Worm (Caenorhabditis elegans): ENCODE results near the gene ddo-2.

ddo-2 gene

DNA sequence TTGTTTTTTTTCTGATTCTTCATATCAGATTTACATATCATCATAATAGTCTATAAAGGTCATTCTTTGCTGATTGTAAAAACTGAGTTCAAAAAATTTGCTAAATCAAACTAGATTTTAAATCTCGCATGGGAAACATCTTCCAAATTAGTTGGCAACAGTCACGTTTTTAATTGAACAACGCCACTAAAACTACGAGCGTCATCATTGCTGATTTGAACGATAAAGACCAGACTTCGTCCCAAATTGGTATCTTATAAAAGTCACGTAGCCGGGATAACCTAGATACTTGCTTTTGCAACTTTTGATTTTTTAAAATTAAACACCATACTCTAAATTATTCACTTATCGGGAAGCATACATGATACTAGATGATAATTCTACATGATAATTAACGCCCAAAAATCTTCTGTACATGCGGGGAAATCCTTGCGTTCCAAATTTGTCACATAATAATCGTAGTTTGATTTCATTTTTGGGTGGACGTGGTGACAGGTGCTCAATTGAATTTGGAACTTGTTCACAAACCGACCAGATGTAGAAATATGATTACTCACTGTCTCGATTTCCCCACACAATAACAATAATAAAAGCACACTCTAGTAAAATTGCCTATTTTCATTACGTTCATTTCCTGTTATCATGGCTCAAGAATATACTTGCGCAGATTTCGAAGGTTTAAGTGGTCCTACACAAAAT lies 18.3 kb downstream of the ddo-2 start, which contains the start of gene srw-67:
srw-67 (plus strand) TSS at position 643 of the 699 bp plus-strand sequence.
- no peak for TF ChIP-seq tab-1 (GFP tag; IDR thresholded peaks at IDR 0.05)
- TF ChIP-seq cog-1 (tag; optimal IDR thresholded peaks at IDR 0.05), result no peak
- TF ChIP-seq klf-2 (GFP tag; conservative IDR thresholded peaks at IDR 0.05), result no peak
- TF ChIP-seq med-1 (GFP tag; optimal IDR thresholded peaks at IDR 0.05; ENCODE audit: insufficient read depth), result no peak
- no peak for TF ChIP-seq T22C8.4 (GFP tag; IDR thresholded peaks at IDR 0.05)
- no peak for TF ChIP-seq ztf-29 (GFP tag; IDR thresholded peaks at IDR 0.05)
- TF ChIP-seq ref-1 (GFP tag; conservative IDR thresholded peaks at IDR 0.05), result no peak
- TF ChIP-seq ztf-23 (GFP tag; IDR thresholded peaks at IDR 0.05), result no peak
- TF ChIP-seq flt-1 (GFP tag; IDR thresholded peaks at IDR 0.05), result no peak

- TF ChIP-seq cog-1 (tag; optimal IDR thresholded peaks at IDR 0.05), result no peak
- TF ChIP-seq klf-2 (GFP tag; conservative IDR thresholded peaks at IDR 0.05), result no peak
- no peak for TF ChIP-seq ztf-23 (GFP tag; IDR thresholded peaks at IDR 0.05)
- no peak for TF ChIP-seq T22C8.4 (GFP tag; IDR thresholded peaks at IDR 0.05)
- TF ChIP-seq ref-1 (GFP tag; conservative IDR thresholded peaks at IDR 0.05), result no peak
- no peak for TF ChIP-seq med-1 (GFP tag; optimal IDR thresholded peaks at IDR 0.05; ENCODE audit: insufficient read depth)
- no peak for TF ChIP-seq tab-1 (GFP tag; IDR thresholded peaks at IDR 0.05)
- no peak for TF ChIP-seq flt-1 (GFP tag; IDR thresholded peaks at IDR 0.05)
- no peak for TF ChIP-seq ztf-29 (GFP tag; IDR thresholded peaks at IDR 0.05)
Measured at ce11 chrV:7416569-7416968, 18.9 kb downstream of the ddo-2 start.

- TF ChIP-seq med-1 (GFP tag; optimal IDR thresholded peaks at IDR 0.05; ENCODE audit: insufficient read depth), result no peak
- TF ChIP-seq flt-1 (GFP tag; IDR thresholded peaks at IDR 0.05), result no peak
- no peak for TF ChIP-seq cog-1 (tag; optimal IDR thresholded peaks at IDR 0.05)
- TF ChIP-seq tab-1 (GFP tag; IDR thresholded peaks at IDR 0.05), result no peak
- TF ChIP-seq T22C8.4 (GFP tag; IDR thresholded peaks at IDR 0.05), result no peak
- TF ChIP-seq klf-2 (GFP tag; conservative IDR thresholded peaks at IDR 0.05), result no peak
- TF ChIP-seq ztf-29 (GFP tag; IDR thresholded peaks at IDR 0.05), result no peak
- TF ChIP-seq ref-1 (GFP tag; conservative IDR thresholded peaks at IDR 0.05), result no peak
- no peak for TF ChIP-seq ztf-23 (GFP tag; IDR thresholded peaks at IDR 0.05)
Measured at ce11 chrV:7415780-7416428, 19.6 kb downstream of the ddo-2 start, which contains the start of gene F18E3.13. TSS of gene F18E3.13 (plus strand) at chrV:7416164.

ce11 chrV:7414909-7415308 lies 20.6 kb downstream of the ddo-2 start, which contains the start of gene F18E3.12:
TSS of gene F18E3.12 (plus strand) at chrV:7414985.
- TF ChIP-seq T22C8.4 (GFP tag; IDR thresholded peaks at IDR 0.05) (no peak), tab-1 (GFP tag; IDR thresholded peaks at IDR 0.05) (no peak), ref-1 (GFP tag; conservative IDR thresholded peaks at IDR 0.05) (no peak), klf-2 (GFP tag; conservative IDR thresholded peaks at IDR 0.05) (no peak), ztf-29 (GFP tag; IDR thresholded peaks at IDR 0.05) (no peak), cog-1 (tag; optimal IDR thresholded peaks at IDR 0.05) (no peak), flt-1 (GFP tag; IDR thresholded peaks at IDR 0.05) (no peak), med-1 (GFP tag; optimal IDR thresholded peaks at IDR 0.05; ENCODE audit: insufficient read depth) (no peak)

DNA sequence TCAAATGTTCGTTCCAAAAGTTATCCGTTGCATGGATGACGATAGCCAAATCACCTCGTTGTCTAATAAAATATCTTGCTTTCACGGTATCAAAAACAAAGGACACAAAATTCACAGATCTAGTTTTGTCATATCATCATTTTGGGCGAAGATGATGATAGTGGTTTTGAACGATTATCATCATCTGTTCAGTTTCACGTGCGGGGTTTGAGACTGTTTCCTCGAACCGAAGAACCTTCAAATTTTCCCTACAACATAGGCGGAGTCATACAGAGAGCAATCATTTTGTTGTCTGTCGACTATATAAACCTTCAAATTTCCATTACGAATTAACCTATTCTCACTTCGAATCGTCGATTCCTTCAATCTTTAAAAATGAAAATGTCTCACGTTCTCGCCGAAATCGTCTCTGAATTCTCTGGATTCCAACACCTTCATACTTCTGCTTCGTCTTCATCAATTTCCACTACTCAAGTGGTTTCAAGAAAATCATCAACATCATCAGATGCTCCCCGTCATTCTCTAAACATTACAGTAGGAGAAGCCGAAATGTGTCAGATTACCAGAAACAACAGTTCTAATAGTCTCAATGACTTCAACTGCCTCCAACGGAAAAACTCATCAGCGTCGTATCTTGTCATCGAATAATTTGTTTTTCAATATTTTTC lies 22.3 kb downstream of the ddo-2 start, which contains the start of gene F18E3.11:
F18E3.11 (plus strand) TSS at position 376 of the 668 bp plus-strand sequence.
- TF ChIP-seq med-1 (GFP tag; optimal IDR thresholded peaks at IDR 0.05; ENCODE audit: insufficient read depth) (no peak), ztf-23 (GFP tag; IDR thresholded peaks at IDR 0.05) (no peak), ref-1 (GFP tag; conservative IDR thresholded peaks at IDR 0.05) (no peak), flt-1 (GFP tag; IDR thresholded peaks at IDR 0.05) (no peak), tab-1 (GFP tag; IDR thresholded peaks at IDR 0.05) (no peak), T22C8.4 (GFP tag; IDR thresholded peaks at IDR 0.05) (no peak), ztf-29 (GFP tag; IDR thresholded peaks at IDR 0.05) (no peak), klf-2 (GFP tag; conservative IDR thresholded peaks at IDR 0.05) (no peak), cog-1 (tag; optimal IDR thresholded peaks at IDR 0.05) (no peak)

ce11 chrV:7411695-7412094 lies 23.8 kb downstream of the ddo-2 start, which contains the start of gene str-41:
TSS of gene str-41 (plus strand) at chrV:7411995.
- TF ChIP-seq med-1 (GFP tag; optimal IDR thresholded peaks at IDR 0.05; ENCODE audit: insufficient read depth) (no peak), cog-1 (tag; optimal IDR thresholded peaks at IDR 0.05) (no peak), ztf-29 (GFP tag; IDR thresholded peaks at IDR 0.05) (no peak), ztf-23 (GFP tag; IDR thresholded peaks at IDR 0.05) (no peak), klf-2 (GFP tag; conservative IDR thresholded peaks at IDR 0.05) (no peak), T22C8.4 (GFP tag; IDR thresholded peaks at IDR 0.05) (no peak), tab-1 (GFP tag; IDR thresholded peaks at IDR 0.05) (no peak), flt-1 (GFP tag; IDR thresholded peaks at IDR 0.05) (no peak), ref-1 (GFP tag; conservative IDR thresholded peaks at IDR 0.05) (no peak)

- TF ChIP-seq ref-1 (GFP tag; conservative IDR thresholded peaks at IDR 0.05) (no peak), cog-1 (tag; optimal IDR thresholded peaks at IDR 0.05) (no peak), tab-1 (GFP tag; IDR thresholded peaks at IDR 0.05) (no peak), ztf-23 (GFP tag; IDR thresholded peaks at IDR 0.05) (no peak), T22C8.4 (GFP tag; IDR thresholded peaks at IDR 0.05) (no peak), klf-2 (GFP tag; conservative IDR thresholded peaks at IDR 0.05) (no peak), ztf-29 (GFP tag; IDR thresholded peaks at IDR 0.05) (no peak), med-1 (GFP tag; optimal IDR thresholded peaks at IDR 0.05; ENCODE audit: insufficient read depth) (no peak), flt-1 (GFP tag; IDR thresholded peaks at IDR 0.05) (no peak)
Measured at ce11 chrV:7409599-7409998, 25.9 kb downstream of the ddo-2 start, which contains the start of gene R13D7.2. TSS of gene R13D7.2 (plus strand) at chrV:7409899.

DNA sequence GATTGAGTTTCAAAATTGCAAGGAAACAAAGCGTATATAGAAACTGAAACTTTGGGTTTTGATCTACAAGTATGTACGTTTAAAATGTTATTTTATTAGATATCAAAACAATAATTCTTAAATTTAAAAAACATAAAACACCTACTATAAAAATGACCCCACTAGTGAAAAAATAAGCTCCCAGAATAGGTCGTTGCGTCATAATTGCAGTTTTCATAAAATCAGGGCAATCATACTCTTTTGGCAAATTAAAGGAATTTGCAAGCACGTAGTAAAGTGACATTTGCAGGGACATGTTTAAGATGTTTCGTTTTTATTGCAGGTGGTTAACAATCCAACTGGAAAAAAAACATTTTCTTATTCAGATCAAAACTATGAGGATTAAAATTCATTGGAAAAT lies 27.0 kb downstream of the ddo-2 start, which contains the start of gene srt-6:
srt-6 (minus strand) TSS at position 295 of the 400 bp plus-strand sequence.
- TF ChIP-seq ztf-29 (GFP tag; IDR thresholded peaks at IDR 0.05), result no peak
- no peak for TF ChIP-seq flt-1 (GFP tag; IDR thresholded peaks at IDR 0.05)
- TF ChIP-seq klf-2 (GFP tag; conservative IDR thresholded peaks at IDR 0.05), result no peak
- no peak for TF ChIP-seq T22C8.4 (GFP tag; IDR thresholded peaks at IDR 0.05)
- no peak for TF ChIP-seq tab-1 (GFP tag; IDR thresholded peaks at IDR 0.05)
- TF ChIP-seq ztf-23 (GFP tag; IDR thresholded peaks at IDR 0.05), result no peak
- no peak for TF ChIP-seq ref-1 (GFP tag; conservative IDR thresholded peaks at IDR 0.05)
- TF ChIP-seq med-1 (GFP tag; optimal IDR thresholded peaks at IDR 0.05; ENCODE audit: insufficient read depth), result no peak
- TF ChIP-seq cog-1 (tag; optimal IDR thresholded peaks at IDR 0.05), result no peak
